Worm (Caenorhabditis elegans): ENCODE results near the gene srlf-5.

- no peak for TF ChIP-seq flt-1 (GFP tag; IDR thresholded peaks at IDR 0.05)
- no peak for TF ChIP-seq B0310.2 (tag; optimal IDR thresholded peaks at IDR 0.05)
- TF ChIP-seq aly-1 (tag; optimal IDR thresholded peaks at IDR 0.05): no peak
- no peak for TF ChIP-seq ceh-36 (tag; optimal IDR thresholded peaks at IDR 0.05)
- TF ChIP-seq ama-1 (optimal IDR thresholded peaks at IDR 0.05): no peak
- no peak for TF ChIP-seq scrt-1 (GFP tag; IDR thresholded peaks at IDR 0.05)
- no peak for TF ChIP-seq hmg-4 (GFP tag; optimal IDR thresholded peaks at IDR 0.05)
These were observed 19.9 kb upstream of the srlf-5 start, which contains the start of gene F55G11.1 for ce11 chrIV:12946488-12946887.

Data from whole organism, early embryonic.